Worm (Caenorhabditis elegans) whole organism, L3 larva: Measurements from ENCODE around the gene W06D11.3.

Experiments used
- R02D3.7 ChIP-seq: fragments of 150-350 bp; optimal IDR thresholded peaks from 2 replicates; lab custom pipeline; 2014; ENCODE audit warnings: missing biosample characterization, missing genetic modification characterization
- fos-1 ChIP-seq: fragments of 150-350 bp; optimal IDR thresholded peaks from 2 replicates; lab custom pipeline; 2014; ENCODE audit warnings: missing biosample characterization, missing genetic modification characterization
- nhr-28 ChIP-seq: fragments of 150-350 bp; optimal IDR thresholded peaks from 2 replicates; lab custom pipeline; 2014; ENCODE audit warnings: missing biosample characterization, missing genetic modification characterization
- nhr-76 ChIP-seq: fragments of 150-350 bp; sonication (generic microtip); optimal IDR thresholded peaks from 5 replicates; lab custom pipeline; 2014; ENCODE audit warnings: missing biosample characterization, missing genetic modification characterization
- sea-2 ChIP-seq: fragments of 150-350 bp; sonication (generic microtip); optimal IDR thresholded peaks from 4 replicates; lab custom pipeline; 2014; ENCODE audit warnings: missing biosample characterization, missing genetic modification reagents, missing genetic modification characterization
- skn-1 ChIP-seq: fragments of 150-350 bp; optimal IDR thresholded peaks from 2 replicates; lab custom pipeline; 2014; ENCODE audit warnings: missing biosample characterization, missing genetic modification characterization
- snpc-4 ChIP-seq: fragments of 150-350 bp; optimal IDR thresholded peaks from 2 replicates; lab custom pipeline; 2014; ENCODE audit warnings: missing biosample characterization, missing genetic modification characterization

DNA sequence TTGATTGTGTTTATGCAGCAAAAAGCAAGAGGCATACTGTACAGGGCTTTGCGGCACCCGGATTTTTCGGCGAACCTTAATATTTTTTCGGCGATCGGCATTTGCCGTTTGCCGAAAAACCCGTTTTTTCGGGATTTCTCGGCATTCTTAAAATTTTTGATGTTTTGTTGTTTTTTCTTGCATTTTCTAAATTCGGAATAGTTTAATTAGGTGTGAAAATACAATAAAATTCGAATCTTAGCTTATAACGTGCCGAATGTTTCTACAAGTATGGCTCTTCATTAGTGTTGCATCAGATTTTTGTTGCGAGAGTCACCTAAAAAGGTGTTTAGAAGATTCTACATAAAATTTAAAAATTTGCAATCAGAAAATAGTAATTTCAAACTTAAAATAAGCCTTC is 22.9 kb upstream of the W06D11.3 start, which contains the start of gene C04B4.6:
- TF ChIP-seq snpc-4 (tag; lab: Kevin White, UChicago) (no peak), skn-1 (no peak), fos-1 (tag; lab: Kevin White, UChicago) (no peak), nhr-28 (tag; lab: Kevin White, UChicago) (no peak), R02D3.7 (tag; lab: Kevin White, UChicago) (no peak), nhr-76 (tag; lab: Kevin White, UChicago) (no peak), sea-2 (GFP tag; lab: Kevin White, UChicago) (no peak)
